Fruit fly (Drosophila melanogaster): ENCODE measurements around the gene CG34323.

The CG34323 gene

DNA sequence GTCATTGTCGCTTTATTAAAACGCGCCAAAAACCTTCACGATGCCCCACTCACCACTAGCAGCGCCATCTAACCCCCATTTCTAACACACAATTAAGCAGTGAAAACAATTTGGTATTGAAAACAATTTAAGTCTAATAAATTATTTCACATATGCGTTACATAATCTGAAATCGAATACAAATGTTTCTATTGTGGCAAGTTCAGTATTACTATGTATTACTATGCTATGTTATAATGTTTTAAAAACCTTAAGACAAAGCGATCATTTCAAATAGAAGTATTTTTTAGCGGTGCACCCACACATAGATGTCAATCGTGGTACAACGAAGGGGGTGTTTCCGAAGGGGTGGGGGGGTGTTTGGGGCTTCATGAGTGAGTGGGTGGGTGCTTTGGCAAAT, 3.4 kb downstream of the CG34323 start (continued):
- TF ChIP-seq danr (GFP tag; IDR thresholded peaks at IDR 0.05) (no peak), CG16815 (GFP tag; optimal IDR thresholded peaks at IDR 0.05) (no peak), Ssrp (tag; optimal IDR thresholded peaks at IDR 0.05) (no peak), Myb (GFP tag; optimal IDR thresholded peaks at IDR 0.05) (no peak), Blimp-1 (GFP tag; optimal IDR thresholded peaks at IDR 0.05) (peak; percentile 35), CG9437 (GFP tag; optimal IDR thresholded peaks at IDR 0.05) (no peak), BtbVII (GFP tag; optimal IDR thresholded peaks at IDR 0.05) (peak; percentile 1), trh (GFP tag; optimal IDR thresholded peaks at IDR 0.05) (no peak), NC2α (GFP tag; optimal IDR thresholded peaks at IDR 0.05) (no peak), mirr (GFP tag; optimal IDR thresholded peaks at IDR 0.05) (no peak), org-1 (GFP tag; optimal IDR thresholded peaks at IDR 0.05) (peak; percentile 2), amos (GFP tag; IDR thresholded peaks at IDR 0.05; ENCODE audit: partially characterized antibody) (no peak), sens (GFP tag) (no peak), Ets97D (GFP tag; optimal IDR thresholded peaks at IDR 0.05) (no peak), ken (GFP tag; IDR thresholded peaks at IDR 0.05) (no peak), CG8290 (GFP tag; optimal IDR thresholded peaks at IDR 0.05) (no peak), CG8290 (tag; optimal IDR thresholded peaks at IDR 0.05) (peak in 1 of 2 experiments; percentile 53), pzg (GFP tag; optimal IDR thresholded peaks at IDR 0.05) (no peak), CG17829 (tag; optimal IDR thresholded peaks at IDR 0.05) (no peak), Elba2 (GFP tag; optimal IDR thresholded peaks at IDR 0.05) (no peak), ab (GFP tag; optimal IDR thresholded peaks at IDR 0.05) (no peak), CG18011 (GFP tag; optimal IDR thresholded peaks at IDR 0.05) (no peak), D (optimal IDR thresholded peaks at IDR 0.05) (no peak), D (GFP tag; optimal IDR thresholded peaks at IDR 0.05) (no peak), CG12236 (GFP tag; optimal IDR thresholded peaks at IDR 0.05) (no peak), mld (GFP tag; IDR thresholded peaks at IDR 0.05; ENCODE audit: partially characterized antibody) (no peak), D19A (tag; optimal IDR thresholded peaks at IDR 0.05) (peak; percentile 16), sqz (GFP tag; optimal IDR thresholded peaks at IDR 0.05) (no peak), CG6765 (GFP tag; optimal IDR thresholded peaks at IDR 0.05) (no peak), CG3065 (GFP tag; optimal IDR thresholded peaks at IDR 0.05) (no peak), CG11504 (tag; optimal IDR thresholded peaks at IDR 0.05) (peak; percentile 67), prd (optimal IDR thresholded peaks at IDR 0.05) (no peak), prd (GFP tag; IDR thresholded peaks at IDR 0.05) (no peak; the same call in 2 of the 3 replicates), hb (GFP tag; IDR thresholded peaks at IDR 0.05; ENCODE audit: partially characterized antibody) (no peak), ham (GFP tag; IDR thresholded peaks at IDR 0.05) (no peak), CG14710 (tag; optimal IDR thresholded peaks at IDR 0.05) (no peak), ems (GFP tag; optimal IDR thresholded peaks at IDR 0.05) (no peak), bowl (GFP tag; IDR thresholded peaks at IDR 0.05) (no peak), CHES-1-like (GFP tag; optimal IDR thresholded peaks at IDR 0.05) (no peak), CG13775 (GFP tag; optimal IDR thresholded peaks at IDR 0.05) (no peak), fd64A (GFP tag; optimal IDR thresholded peaks at IDR 0.05) (no peak), ranshi (GFP tag; IDR thresholded peaks at IDR 0.05) (no peak), CG1233 (GFP tag; optimal IDR thresholded peaks at IDR 0.05) (no peak), h (optimal IDR thresholded peaks at IDR 0.05) (no peak), CG9609 (GFP tag; optimal IDR thresholded peaks at IDR 0.05) (no peak), sob (GFP tag; IDR thresholded peaks at IDR 0.05) (no peak), lab (GFP tag; optimal IDR thresholded peaks at IDR 0.05) (peak; percentile 70), CG8478 (optimal IDR thresholded peaks at IDR 0.05) (no peak), az2 (GFP tag; optimal IDR thresholded peaks at IDR 0.05) (no peak), Six4 (GFP tag; optimal IDR thresholded peaks at IDR 0.05) (no peak), CG7987 (GFP tag; optimal IDR thresholded peaks at IDR 0.05) (no peak), CG33557 (GFP tag; optimal IDR thresholded peaks at IDR 0.05) (no peak), CG18619 (GFP tag; optimal IDR thresholded peaks at IDR 0.05) (no peak), crc (GFP tag; optimal IDR thresholded peaks at IDR 0.05) (no peak)

Data from whole organism, embryonic.